Worm (Caenorhabditis elegans): ENCODE measurements around the gene W01G7.4.

W01G7.4 gene

DNA sequence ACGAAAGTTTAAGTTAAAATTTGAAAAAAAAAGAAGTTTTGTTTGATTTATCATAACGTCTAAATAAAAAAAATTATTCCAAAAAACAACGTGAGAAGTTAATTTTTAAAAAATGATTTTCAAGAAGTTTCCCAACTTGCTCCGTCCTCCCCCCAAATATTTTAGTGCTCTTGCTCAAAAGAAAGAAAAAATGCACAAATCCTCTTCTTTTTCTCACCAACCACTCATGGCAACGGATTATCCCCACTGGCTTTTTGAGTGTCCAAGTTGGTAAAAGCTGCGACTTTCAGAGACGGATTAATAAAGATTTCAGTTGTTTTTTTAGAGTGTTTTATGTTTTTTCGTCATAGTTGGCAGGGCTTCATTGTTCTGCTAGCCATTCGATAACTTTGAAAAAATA is 37.0 kb downstream of the W01G7.4 start, which contains the start of gene Y39G8C.2:
Gene Y39G8C.2, minus strand, starts transcription at position 101 of the 400 bp plus-strand sequence.
- no peak for TF ChIP-seq fkh-2 (tag; optimal IDR thresholded peaks at IDR 0.05)
- TF ChIP-seq nhr-25 (tag; optimal IDR thresholded peaks at IDR 0.05) = no peak
- no peak for TF ChIP-seq mml-1 (tag; optimal IDR thresholded peaks at IDR 0.05)
- TF ChIP-seq elt-3 (tag; optimal IDR thresholded peaks at IDR 0.05) = no peak
- no peak for TF ChIP-seq nhr-11 (tag; optimal IDR thresholded peaks at IDR 0.05)
- TF ChIP-seq nhr-12 (tag; optimal IDR thresholded peaks at IDR 0.05) = no peak
- no peak for TF ChIP-seq ama-1 (optimal IDR thresholded peaks at IDR 0.05)
- no peak for TF ChIP-seq lin-39 (tag; optimal IDR thresholded peaks at IDR 0.05)
- no peak for TF ChIP-seq R02D3.7 (tag; optimal IDR thresholded peaks at IDR 0.05)
- no peak for TF ChIP-seq mdl-1 (tag; optimal IDR thresholded peaks at IDR 0.05)
- TF ChIP-seq aly-2 (tag; optimal IDR thresholded peaks at IDR 0.05) = no peak

DNA sequence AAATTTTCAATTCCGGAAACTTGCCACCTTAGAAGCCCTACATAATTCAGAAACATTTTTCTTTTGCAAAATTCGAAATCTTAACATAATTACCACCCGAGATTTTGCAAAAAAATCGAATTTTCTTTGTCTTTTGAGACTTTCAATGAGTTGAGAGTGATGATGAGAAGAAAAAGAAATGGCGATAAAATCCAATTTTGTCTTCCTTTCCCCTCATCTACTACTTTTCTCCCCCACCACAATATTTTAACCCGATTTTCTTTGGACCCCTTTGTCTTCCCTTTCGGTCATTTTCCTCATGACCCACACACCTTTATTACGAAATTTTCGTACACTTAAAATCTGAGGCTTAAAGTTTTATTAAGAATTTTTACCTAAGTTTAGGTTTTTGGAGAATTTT is 37.8 kb downstream of the W01G7.4 start:
- TF ChIP-seq fkh-10 (GFP tag; optimal IDR thresholded peaks at IDR 0.05) (peak; percentile 4), hmg-11 (tag; optimal IDR thresholded peaks at IDR 0.05) (no peak)

DNA sequence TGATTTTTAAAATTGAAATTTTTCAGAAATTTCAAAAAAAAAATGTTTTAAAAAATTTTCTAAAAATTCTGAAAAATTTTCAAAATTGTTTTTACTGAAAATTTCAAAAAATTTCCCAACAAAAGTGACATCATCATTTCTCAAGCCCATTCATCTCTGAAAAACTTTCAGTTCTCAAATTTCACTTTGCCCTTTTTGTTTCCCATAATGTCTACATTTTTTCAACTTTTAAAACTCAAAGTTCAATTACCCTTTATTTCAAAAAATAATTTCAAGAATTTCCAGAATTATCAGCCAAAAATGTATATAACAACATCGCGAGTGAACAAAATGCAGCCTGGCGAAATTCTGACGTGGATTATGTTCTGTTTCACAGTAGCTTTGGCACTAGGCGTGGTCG is 40.4 kb downstream of the W01G7.4 start, which contains the start of gene bkip-1:
Gene bkip-1, plus strand, starts transcription at position 301 of the 400 bp plus-strand sequence.
- no peak for TF ChIP-seq egl-5 (tag; optimal IDR thresholded peaks at IDR 0.05)
- no peak for TF ChIP-seq daf-12 (tag; optimal IDR thresholded peaks at IDR 0.05)
- TF ChIP-seq zag-1 (tag; optimal IDR thresholded peaks at IDR 0.05) = no peak
- TF ChIP-seq unc-62 (GFP tag; optimal IDR thresholded peaks at IDR 0.05) = no peak
- TF ChIP-seq nhr-23 (tag; optimal IDR thresholded peaks at IDR 0.05) = no peak
- TF ChIP-seq nhr-76 (tag; optimal IDR thresholded peaks at IDR 0.05) = no peak
- no peak for TF ChIP-seq lsy-12 (tag; optimal IDR thresholded peaks at IDR 0.05)
- no peak for TF ChIP-seq eor-1 (tag; optimal IDR thresholded peaks at IDR 0.05)
- no peak for TF ChIP-seq nhr-25 (tag; optimal IDR thresholded peaks at IDR 0.05)
- no peak for TF ChIP-seq mml-1 (tag; optimal IDR thresholded peaks at IDR 0.05)
- no peak for TF ChIP-seq nhr-12 (tag; optimal IDR thresholded peaks at IDR 0.05)
- TF ChIP-seq pqm-1 (tag; optimal IDR thresholded peaks at IDR 0.05) = no peak
- no peak for TF ChIP-seq pha-4 (tag; optimal IDR thresholded peaks at IDR 0.05)
- TF ChIP-seq ztf-4 (tag; optimal IDR thresholded peaks at IDR 0.05) = no peak
- no peak for TF ChIP-seq ceh-16 (tag; optimal IDR thresholded peaks at IDR 0.05)
- TF ChIP-seq fos-1 (tag; optimal IDR thresholded peaks at IDR 0.05) = no peak

DNA sequence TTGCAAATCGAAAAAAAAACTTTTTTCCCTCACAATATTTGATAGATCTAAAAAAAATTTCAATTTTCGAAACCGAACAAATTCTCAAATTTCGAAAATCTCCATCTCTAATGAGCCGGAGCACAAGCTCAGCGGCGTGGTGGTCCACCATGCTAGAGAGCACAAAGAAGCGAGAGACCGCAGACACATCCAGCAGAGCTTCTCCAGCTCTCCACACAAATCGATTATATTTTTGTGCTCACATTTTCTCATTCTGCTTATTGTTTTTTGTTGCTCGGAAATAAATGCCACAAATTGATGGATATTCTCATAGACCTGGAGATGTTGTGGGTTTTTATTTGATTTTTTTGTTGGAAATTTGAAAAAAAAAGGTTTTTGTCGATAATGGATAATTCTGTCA is 41.6 kb downstream of the W01G7.4 start:
- TF ChIP-seq nfya-1 (tag; optimal IDR thresholded peaks at IDR 0.05; ENCODE audit: insufficient read depth) = peak; percentile 34
- no peak for TF ChIP-seq elt-3 (tag; optimal IDR thresholded peaks at IDR 0.05)
- peak; percentile 23 for TF ChIP-seq ceh-28 (tag; optimal IDR thresholded peaks at IDR 0.05)
- TF ChIP-seq snpc-4 (tag; optimal IDR thresholded peaks at IDR 0.05) = no peak
- peak; percentile 18 for TF ChIP-seq hmg-11 (tag; optimal IDR thresholded peaks at IDR 0.05)
- no peak for TF ChIP-seq elt-2 (tag; optimal IDR thresholded peaks at IDR 0.05)
- TF ChIP-seq nhr-12 (tag; optimal IDR thresholded peaks at IDR 0.05) = no peak
- TF ChIP-seq ama-1 (optimal IDR thresholded peaks at IDR 0.05) = no peak
- no peak for TF ChIP-seq aly-2 (tag; optimal IDR thresholded peaks at IDR 0.05)

DNA sequence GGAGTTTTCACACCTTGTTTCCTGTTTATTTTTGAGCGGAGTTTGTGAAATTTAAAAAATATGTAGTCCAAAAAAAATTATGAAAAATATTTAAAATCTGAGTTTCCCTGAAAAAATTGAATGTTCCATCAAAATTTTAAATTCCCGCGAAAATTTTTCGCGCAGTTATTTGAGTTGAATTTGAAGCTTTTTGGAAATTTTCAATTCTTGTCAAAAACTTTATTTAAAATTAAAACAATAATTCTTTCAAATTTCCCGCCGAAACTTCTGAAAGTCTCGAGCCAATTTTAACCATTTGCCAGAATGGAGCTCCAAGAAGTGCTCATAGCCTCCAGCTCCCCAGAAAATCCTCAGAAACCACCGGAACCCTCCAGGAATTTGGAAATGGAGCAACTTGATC is 43.9 kb downstream of the W01G7.4 start, which contains the start of gene gur-4:
Gene gur-4, plus strand, starts transcription at position 301 of the 400 bp plus-strand sequence.
- TF ChIP-seq elt-2 (tag; optimal IDR thresholded peaks at IDR 0.05) (no peak), nhr-11 (tag; optimal IDR thresholded peaks at IDR 0.05) (no peak), mdl-1 (tag; optimal IDR thresholded peaks at IDR 0.05) (no peak), ztf-4 (tag; optimal IDR thresholded peaks at IDR 0.05) (no peak), ama-1 (optimal IDR thresholded peaks at IDR 0.05) (no peak), elt-1 (tag; optimal IDR thresholded peaks at IDR 0.05) (no peak), lin-39 (tag; optimal IDR thresholded peaks at IDR 0.05) (no peak), skn-1 (tag; optimal IDR thresholded peaks at IDR 0.05) (no peak), ceh-9 (tag; optimal IDR thresholded peaks at IDR 0.05) (no peak), egl-27 (tag; optimal IDR thresholded peaks at IDR 0.05) (no peak), lsy-12 (tag; optimal IDR thresholded peaks at IDR 0.05) (no peak), jun-1 (tag; optimal IDR thresholded peaks at IDR 0.05) (no peak)
